Worm (Caenorhabditis elegans): Measurements from ENCODE around the gene F46F5.16.

- no peak for TF ChIP-seq lin-15B (tag; optimal IDR thresholded peaks at IDR 0.05)
- no peak for TF ChIP-seq dsc-1 (tag; optimal IDR thresholded peaks at IDR 0.05)
- no peak for TF ChIP-seq nhr-71 (tag; optimal IDR thresholded peaks at IDR 0.05)
- TF ChIP-seq zag-1 (tag; optimal IDR thresholded peaks at IDR 0.05), result no peak
- TF ChIP-seq ceh-82 (tag; optimal IDR thresholded peaks at IDR 0.05), result no peak
- no peak for TF ChIP-seq pqm-1 (tag; optimal IDR thresholded peaks at IDR 0.05)
- no peak for TF ChIP-seq mab-9 (GFP tag; IDR thresholded peaks at IDR 0.05)
- TF ChIP-seq mdl-1 (tag; optimal IDR thresholded peaks at IDR 0.05), result no peak
- no peak for TF ChIP-seq ztf-4 (tag; optimal IDR thresholded peaks at IDR 0.05)
- no peak for TF ChIP-seq elt-3 (tag; optimal IDR thresholded peaks at IDR 0.05)
- no peak for TF ChIP-seq zip-4 (GFP tag; optimal IDR thresholded peaks at IDR 0.05)
- TF ChIP-seq dpl-1 (GFP tag; optimal IDR thresholded peaks at IDR 0.05), result no peak
- TF ChIP-seq fos-1 (tag; optimal IDR thresholded peaks at IDR 0.05), result no peak
- no peak for TF ChIP-seq ces-1 (GFP tag; optimal IDR thresholded peaks at IDR 0.05)
These were observed 33.5 kb downstream of the F46F5.16 start, which contains the start of gene F46F5.7 for ce11 chrII:820519-820918.

Measured in whole organism, L1 larva.